Fruit fly (Drosophila melanogaster) whole organism, prepupa: ENCODE measurements around the gene CG10560.

Source experiments
- CG4318 ChIP-seq: fragments of 200-800 bp; sonication (Bioruptor generic); optimal IDR thresholded peaks from 3 replicates; lab custom pipeline; 2017; ENCODE audit warnings: missing biosample characterization, mild to moderate bottlenecking, missing genetic modification characterization
- CG8119 ChIP-seq: fragments of 200-800 bp; sonication (Bioruptor generic); IDR thresholded peaks from 3 replicates; pipeline ENCODE4 v1.3.6; 2022; ENCODE audit warnings: missing biosample characterization, missing genetic modification characterization
- Gug ChIP-seq: fragments of 200-800 bp; sonication (Bioruptor generic); IDR thresholded peaks from 2 replicates; pipeline ENCODE4 v1.3.6; 2022; ENCODE audit warnings: missing biosample characterization, missing genetic modification characterization
- Sox15 ChIP-seq: fragments of 200-800 bp; sonication (Bioruptor generic); optimal IDR thresholded peaks from 3 replicates; lab custom pipeline; 2016; ENCODE audit warnings: missing biosample characterization, missing genetic modification characterization
- pdm3 ChIP-seq: fragments of 200-800 bp; sonication (Bioruptor generic); optimal IDR thresholded peaks from 3 replicates; lab custom pipeline; 2016; ENCODE audit warnings: missing biosample characterization, missing genetic modification characterization
- topi ChIP-seq: fragments of 200-800 bp; sonication (Bioruptor generic); optimal IDR thresholded peaks from 3 replicates; lab custom pipeline; 2016; ENCODE audit warnings: missing biosample characterization, missing genetic modification characterization

dm6 chr3R:25300575-25300974 is 19.3 kb downstream of the CG10560 start, which contains the start of gene CG13659:
- TF ChIP-seq Sox15 (GFP tag; lab: Kevin White, UChicago) (no peak), Gug (GFP tag; lab: Robert Waterston, UW) (no peak), CG8119 (GFP tag; lab: Robert Waterston, UW) (no peak), topi (GFP tag; lab: Kevin White, UChicago) (no peak), CG4318 (no peak), pdm3 (GFP tag; lab: Kevin White, UChicago) (no peak)
